Fruit fly (Drosophila melanogaster): ENCODE measurements around the gene CG10413.

- TF ChIP-seq Dfd (GFP tag; optimal IDR thresholded peaks at IDR 0.05) (no peak), fru (GFP tag; optimal IDR thresholded peaks at IDR 0.05) (no peak), h (GFP tag; optimal IDR thresholded peaks at IDR 0.05) (no peak), foxo (GFP tag; optimal IDR thresholded peaks at IDR 0.05) (no peak), lola (GFP tag; optimal IDR thresholded peaks at IDR 0.05) (no peak), brk (GFP tag; optimal IDR thresholded peaks at IDR 0.05) (no peak), pan (optimal IDR thresholded peaks at IDR 0.05) (no peak)
Observed at dm6 chr2L:18605549-18605948, 500 bp upstream of the CG10413 start, which contains the start of gene CG31789.

Data from whole organism, wandering third instar larva.